Worm (Caenorhabditis elegans): ENCODE data around the gene C45G7.4.

- TF ChIP-seq Y95B8A.8 (GFP tag; IDR thresholded peaks at IDR 0.05) = no peak
- TF ChIP-seq F49E8.2 (tag; optimal IDR thresholded peaks at IDR 0.05; ENCODE audit: insufficient read depth) = no peak
- TF ChIP-seq B0261.1 (tag; optimal IDR thresholded peaks at IDR 0.05) = no peak
- no peak for TF ChIP-seq fkh-3 (tag; optimal IDR thresholded peaks at IDR 0.05)
- no peak for TF ChIP-seq T26A5.8 (tag; optimal IDR thresholded peaks at IDR 0.05)
These were observed 36.8 kb upstream of the C45G7.4 start for ce11 chrIV:2395997-2396396.
